Worm (Caenorhabditis elegans) whole organism, L4 larva: Measurements from ENCODE around the gene tmem-258.

ENCODE experiments used
- F26F4.8 ChIP-seq: fragments of 200-800 bp; sonication (Bioruptor generic); conservative IDR thresholded peaks from 2 replicates; pipeline ENCODE4 v1.3.6; 2022; ENCODE audit warnings: missing genetic modification characterization, missing compliant biosample characterization
- F44E2.7 ChIP-seq: fragments of 200-800 bp; sonication (Bioruptor generic); IDR thresholded peaks from 2 replicates; pipeline ENCODE4 v2.1.2; 2022; ENCODE audit warnings: missing genetic modification characterization, missing compliant biosample characterization
- F49E8.2 ChIP-seq: sonication (generic microtip); optimal IDR thresholded peaks from 2 replicates; lab custom pipeline; 2016; ENCODE audit warnings: missing compliant biosample characterization, mild to moderate bottlenecking, missing genetic modification characterization, borderline replicate concordance
- R02D3.7 ChIP-seq: fragments of 150-350 bp; sonication (generic microtip); optimal IDR thresholded peaks from 3 replicates; lab custom pipeline; 2014; ENCODE audit warnings: missing biosample characterization, missing genetic modification characterization
- T26A8.4 ChIP-seq: fragments of 200-800 bp; sonication (Bioruptor generic); IDR thresholded peaks from 2 replicates; pipeline ENCODE4 v1.3.6; 2022; ENCODE audit warnings: missing genetic modification characterization, missing compliant biosample characterization
- Y105C5A.15 ChIP-seq: fragments of 200-800 bp; sonication (Bioruptor generic); IDR thresholded peaks from 2 replicates; pipeline ENCODE4 v1.3.6; 2022; ENCODE audit warnings: missing genetic modification characterization, missing compliant biosample characterization
- Y5F2A.4 ChIP-seq: fragments of 200-800 bp; sonication (Bioruptor generic); optimal IDR thresholded peaks from 2 replicates; lab custom pipeline; 2018; ENCODE audit warnings: mild to moderate bottlenecking, missing genetic modification characterization, missing compliant biosample characterization
- Y75B8A.6 ChIP-seq: fragments of 200-800 bp; sonication (Bioruptor generic); IDR thresholded peaks from 2 replicates; pipeline ENCODE4 v1.3.6; 2022; ENCODE audit warnings: missing genetic modification reagents, missing genetic modification characterization, missing compliant biosample characterization
- ZK546.5 ChIP-seq, 2 experiments: sonication (generic microtip); optimal IDR thresholded peaks; 2 replicates each; lab custom pipeline; 2017; ENCODE audit warnings: missing biosample characterization in 2 of 2, missing genetic modification characterization in 2 of 2
- arid-1 ChIP-seq: fragments of 200-800 bp; sonication (Bioruptor generic); conservative IDR thresholded peaks from 2 replicates; pipeline ENCODE4 v1.3.6; 2022; ENCODE audit warnings: missing genetic modification reagents, missing genetic modification characterization, missing compliant biosample characterization
- attf-4 ChIP-seq: sonication (generic microtip); optimal IDR thresholded peaks from 3 replicates; lab custom pipeline; 2017; ENCODE audit warnings: missing biosample characterization, missing genetic modification characterization
- ceh-28 ChIP-seq: fragments of 150-350 bp; optimal IDR thresholded peaks from 2 replicates; lab custom pipeline; 2014; ENCODE audit warnings: missing biosample characterization, missing genetic modification reagents, missing genetic modification characterization
- ceh-44 ChIP-seq: fragments of 200-800 bp; sonication (Bioruptor generic); IDR thresholded peaks from 2 replicates; pipeline ENCODE4 v1.3.6; 2022; ENCODE audit warnings: missing genetic modification reagents, missing genetic modification characterization, missing compliant biosample characterization
- ceh-82 ChIP-seq: sonication (generic microtip); optimal IDR thresholded peaks from 2 replicates; lab custom pipeline; 2017; ENCODE audit warnings: missing biosample characterization, missing genetic modification characterization
- ces-1 ChIP-seq: fragments of 150-350 bp; sonication (generic microtip); optimal IDR thresholded peaks from 4 replicates; lab custom pipeline; 2014; ENCODE audit warnings: missing biosample characterization, missing genetic modification reagents, missing genetic modification characterization
- ctbp-1 ChIP-seq: fragments of 200-800 bp; sonication (Bioruptor generic); IDR thresholded peaks from 2 replicates; pipeline ENCODE4 v1.3.6; 2022; ENCODE audit warnings: missing genetic modification reagents, missing genetic modification characterization, missing compliant biosample characterization
- daf-19 ChIP-seq: fragments of 200-800 bp; sonication (Bioruptor generic); conservative IDR thresholded peaks from 2 replicates; pipeline ENCODE4 v1.3.6; 2022; ENCODE audit warnings: missing genetic modification characterization, missing compliant biosample characterization
- dmd-9 ChIP-seq: fragments of 200-800 bp; sonication (Bioruptor generic); IDR thresholded peaks from 2 replicates; pipeline ENCODE4 v1.3.6; 2022; ENCODE audit warnings: missing genetic modification reagents, missing genetic modification characterization, missing compliant biosample characterization
- duxl-1 ChIP-seq: sonication (generic microtip); optimal IDR thresholded peaks from 2 replicates; lab custom pipeline; 2016; ENCODE audit warnings: mild to moderate bottlenecking, missing genetic modification characterization, moderate library complexity, missing compliant biosample characterization; ENCODE audit not compliant: poor library complexity
- dve-1 ChIP-seq: sonication (generic microtip); optimal IDR thresholded peaks from 2 replicates; lab custom pipeline; 2017; ENCODE audit warnings: antibody characterized with exemption, mild to moderate bottlenecking, missing genetic modification characterization, missing compliant biosample characterization; ENCODE audit not compliant: insufficient read depth
- egl-27 ChIP-seq: sonication (generic microtip); optimal IDR thresholded peaks from 3 replicates; lab custom pipeline; 2017; ENCODE audit warnings: missing biosample characterization, missing genetic modification reagents, missing genetic modification characterization
- egl-43 ChIP-seq: fragments of 200-800 bp; sonication (Bioruptor generic); IDR thresholded peaks from 2 replicates; pipeline ENCODE4 v1.3.6; 2022; ENCODE audit warnings: missing genetic modification reagents, missing genetic modification characterization, missing compliant biosample characterization
- fkh-10 ChIP-seq: fragments of 150-350 bp; optimal IDR thresholded peaks from 2 replicates; lab custom pipeline; 2014; ENCODE audit warnings: missing biosample characterization, missing genetic modification reagents, missing genetic modification characterization
- gei-8 ChIP-seq: fragments of 200-800 bp; sonication (Bioruptor generic); optimal IDR thresholded peaks from 2 replicates; lab custom pipeline; 2018; ENCODE audit warnings: mild to moderate bottlenecking, missing genetic modification characterization, missing compliant biosample characterization
- hlh-30 ChIP-seq: sonication (generic microtip); optimal IDR thresholded peaks from 2 replicates; lab custom pipeline; 2017; ENCODE audit warnings: antibody characterized with exemption, mild to moderate bottlenecking, missing genetic modification characterization, missing compliant biosample characterization; ENCODE audit not compliant: insufficient read depth
- lim-7 ChIP-seq: fragments of 200-800 bp; sonication (Bioruptor generic); IDR thresholded peaks from 2 replicates; pipeline ENCODE4 v1.3.6; 2022; ENCODE audit warnings: missing genetic modification characterization, missing compliant biosample characterization
- lin-1 ChIP-seq: fragments of 200-800 bp; sonication (Bioruptor generic); IDR thresholded peaks from 2 replicates; pipeline ENCODE4 v1.3.6; 2022; ENCODE audit warnings: missing genetic modification reagents, missing genetic modification characterization, missing compliant biosample characterization
- lin-15B ChIP-seq: fragments of 150-350 bp; sonication (generic microtip); optimal IDR thresholded peaks from 3 replicates; lab custom pipeline; 2014; ENCODE audit warnings: missing biosample characterization, missing genetic modification characterization
- lin-29 ChIP-seq: fragments of 200-800 bp; sonication (Bioruptor generic); IDR thresholded peaks from 2 replicates; pipeline ENCODE4 v1.3.6; 2022; ENCODE audit warnings: missing genetic modification reagents, missing genetic modification characterization, missing compliant biosample characterization
- lin-39 ChIP-seq: fragments of 150-350 bp; optimal IDR thresholded peaks from 2 replicates; lab custom pipeline; 2014; ENCODE audit warnings: missing biosample characterization, missing genetic modification reagents, missing genetic modification characterization
- lir-3 ChIP-seq: sonication (generic microtip); optimal IDR thresholded peaks from 2 replicates; lab custom pipeline; 2016; ENCODE audit warnings: mild to moderate bottlenecking, missing genetic modification characterization, missing compliant biosample characterization
- madf-9 ChIP-seq: fragments of 200-800 bp; sonication (Bioruptor generic); conservative IDR thresholded peaks from 2 replicates; pipeline ENCODE4 v1.3.6; 2022; ENCODE audit warnings: missing genetic modification reagents, missing genetic modification characterization, missing compliant biosample characterization
- mdl-1 ChIP-seq, 2 experiments: fragments of 150-350 bp in 1 of 2; sonication (generic microtip) in 1 of 2; optimal IDR thresholded peaks; 2 replicates each; lab custom pipeline; 2014 to 2017; ENCODE audit warnings: missing biosample characterization in 2 of 2, missing genetic modification characterization in 2 of 2
- mep-1 ChIP-seq: fragments of 150-350 bp; sonication (generic microtip); optimal IDR thresholded peaks from 3 replicates; lab custom pipeline; 2014; ENCODE audit warnings: missing biosample characterization, missing genetic modification characterization
- nhr-10 ChIP-seq: fragments of 150-350 bp; optimal IDR thresholded peaks from 2 replicates; lab custom pipeline; 2014; ENCODE audit warnings: missing biosample characterization, missing genetic modification characterization
- nhr-102 ChIP-seq: sonication (generic microtip); optimal IDR thresholded peaks from 2 replicates; lab custom pipeline; 2016; ENCODE audit warnings: mild to moderate bottlenecking, missing genetic modification characterization, moderate library complexity, missing compliant biosample characterization
- nhr-11 ChIP-seq: fragments of 150-350 bp; optimal IDR thresholded peaks from 2 replicates; lab custom pipeline; 2014; ENCODE audit warnings: missing biosample characterization, missing genetic modification characterization
- nhr-111 ChIP-seq: fragments of 200-800 bp; sonication (Bioruptor generic); optimal IDR thresholded peaks from 2 replicates; lab custom pipeline; 2018; ENCODE audit warnings: mild to moderate bottlenecking, missing genetic modification characterization, missing compliant biosample characterization
- nhr-28 ChIP-seq: fragments of 150-350 bp; optimal IDR thresholded peaks from 2 replicates; lab custom pipeline; 2014; ENCODE audit warnings: missing biosample characterization, missing genetic modification characterization
- nhr-41 ChIP-seq: fragments of 200-800 bp; sonication (Bioruptor generic); IDR thresholded peaks from 2 replicates; pipeline ENCODE4 v1.3.6; 2022; ENCODE audit warnings: missing genetic modification reagents, missing genetic modification characterization, missing compliant biosample characterization
- nhr-6 ChIP-seq: fragments of 150-350 bp; optimal IDR thresholded peaks from 2 replicates; lab custom pipeline; 2014; ENCODE audit warnings: missing biosample characterization, missing genetic modification characterization
- nhr-76 ChIP-seq: fragments of 150-350 bp; optimal IDR thresholded peaks from 2 replicates; lab custom pipeline; 2014; ENCODE audit warnings: missing biosample characterization, missing genetic modification characterization
- php-3 ChIP-seq: fragments of 200-800 bp; sonication (Bioruptor generic); IDR thresholded peaks from 2 replicates; pipeline ENCODE4 v1.3.6; 2022; ENCODE audit warnings: missing genetic modification reagents, missing genetic modification characterization, missing compliant biosample characterization
- pqm-1 ChIP-seq: sonication (generic microtip); optimal IDR thresholded peaks from 2 replicates; lab custom pipeline; 2017; ENCODE audit warnings: missing biosample characterization, missing genetic modification characterization
- saeg-2 ChIP-seq: fragments of 200-800 bp; sonication (Bioruptor generic); IDR thresholded peaks from 2 replicates; pipeline ENCODE4 v1.3.6; 2022; ENCODE audit warnings: missing genetic modification reagents, missing genetic modification characterization, missing compliant biosample characterization
- sdz-12 ChIP-seq: fragments of 200-800 bp; sonication (Bioruptor generic); optimal IDR thresholded peaks from 2 replicates; lab custom pipeline; 2018; ENCODE audit warnings: mild to moderate bottlenecking, missing genetic modification characterization, missing compliant biosample characterization
- snpc-1.2 ChIP-seq: fragments of 200-800 bp; sonication (Bioruptor generic); IDR thresholded peaks from 2 replicates; pipeline ENCODE4 v1.3.6; 2022; ENCODE audit warnings: missing genetic modification reagents, missing genetic modification characterization, missing compliant biosample characterization
- tag-97 ChIP-seq: fragments of 200-800 bp; sonication (Bioruptor generic); IDR thresholded peaks from 2 replicates; pipeline ENCODE4 v1.3.6; 2022; ENCODE audit warnings: missing genetic modification characterization, missing compliant biosample characterization
- tra-1 ChIP-seq: fragments of 200-800 bp; sonication (Bioruptor generic); IDR thresholded peaks from 2 replicates; pipeline ENCODE4 v1.3.6; 2022; ENCODE audit warnings: missing genetic modification reagents, missing genetic modification characterization, missing compliant biosample characterization
- unc-62 ChIP-seq, 3 experiments: fragments of 150-350 bp in 1 of 3; sonication (generic microtip); optimal IDR thresholded peaks in 2 of 3; peaks in 1 of 3; 1 replicate in 1 of 3; 2 replicates in 2 of 3; lab custom pipeline; 2014 to 2017; ENCODE audit warnings: missing biosample characterization in 3 of 3, missing genetic modification characterization in 3 of 3, missing genetic modification reagents in 3 of 3, missing genotype in 1 of 3
- zfp-2 ChIP-seq: sonication (generic microtip); optimal IDR thresholded peaks from 2 replicates; lab custom pipeline; 2016; ENCODE audit warnings: mild to moderate bottlenecking, missing genetic modification characterization, missing compliant biosample characterization
- zfp-3 ChIP-seq: fragments of 200-800 bp; sonication (Bioruptor generic); conservative IDR thresholded peaks from 2 replicates; pipeline ENCODE4 v1.3.6; 2022; ENCODE audit warnings: missing genetic modification reagents, missing genetic modification characterization, missing compliant biosample characterization

The tmem-258 gene

DNA sequence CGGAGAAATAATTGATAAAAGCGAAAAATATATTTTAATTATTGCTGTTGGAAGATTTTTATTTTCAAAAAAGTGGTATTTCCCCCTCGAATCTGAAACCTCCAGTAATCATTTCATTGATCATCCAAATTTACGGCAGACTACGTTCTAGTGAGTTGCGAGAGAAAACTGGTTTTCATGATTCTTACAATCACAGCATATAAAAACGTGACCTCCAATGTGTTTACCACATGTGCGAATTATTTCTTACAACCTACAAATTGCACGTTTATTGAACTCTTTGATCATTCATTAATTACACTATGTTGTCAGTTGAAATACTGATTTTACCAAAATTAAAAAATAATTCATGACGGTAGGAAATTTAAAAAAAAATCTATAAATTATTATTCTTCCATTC lies 26.2 kb downstream of the tmem-258 start (continued):
- no peak for TF ChIP-seq snpc-1.2
- no peak for TF ChIP-seq T26A8.4 (GFP tag; lab: Robert Waterston, UW)
- no peak for TF ChIP-seq Y75B8A.6
- TF ChIP-seq egl-27 (tag; lab: Kevin White, UChicago), result no peak
- peak; percentile 40 for TF ChIP-seq mep-1 (tag; lab: Kevin White, UChicago)
- TF ChIP-seq ceh-28 (tag; lab: Kevin White, UChicago), result no peak
- no peak for TF ChIP-seq nhr-111
- TF ChIP-seq ceh-82 (tag; lab: Kevin White, UChicago), result no peak
- TF ChIP-seq attf-4 (tag; lab: Kevin White, UChicago), result no peak
- no peak for TF ChIP-seq Y105C5A.15 (GFP tag; lab: Robert Waterston, UW)
- TF ChIP-seq lin-1, result no peak
- TF ChIP-seq nhr-41 (GFP tag; lab: Robert Waterston, UW), result no peak
- peak in 1 of 2 experiments; percentile 84 for TF ChIP-seq unc-62 (GFP tag; optimal IDR thresholded peaks at IDR 0.05 in 1 of 2; lab: Kevin White, UChicago)
- no peak for TF ChIP-seq unc-62 (tag; optimal IDR thresholded peaks at IDR 0.05; lab: Kevin White, UChicago)
- no peak for TF ChIP-seq ctbp-1 (GFP tag; lab: Robert Waterston, UW)
- no peak for TF ChIP-seq F44E2.7 (GFP tag; lab: Robert Waterston, UW)
- TF ChIP-seq ceh-44 (GFP tag; lab: Robert Waterston, UW), result no peak
- no peak for TF ChIP-seq gei-8 (GFP tag; lab: Kevin White, UChicago)
- TF ChIP-seq nhr-28, result peak; percentile 95
- no peak for TF ChIP-seq Y5F2A.4 (GFP tag; lab: Kevin White, UChicago)
- no peak for TF ChIP-seq pqm-1 (tag; lab: Kevin White, UChicago)
- TF ChIP-seq duxl-1 (tag; lab: Kevin White, UChicago), result no peak
- TF ChIP-seq nhr-76 (tag; lab: Kevin White, UChicago), result no peak
- TF ChIP-seq zfp-2 (tag; lab: Kevin White, UChicago), result no peak
- TF ChIP-seq nhr-102 (tag; lab: Kevin White, UChicago), result peak; percentile 58
- no peak for TF ChIP-seq zfp-3
- no peak for TF ChIP-seq nhr-11 (tag; lab: Kevin White, UChicago)
- TF ChIP-seq nhr-10 (tag; lab: Kevin White, UChicago), result no peak
- no peak for TF ChIP-seq lin-15B
- no peak for TF ChIP-seq lir-3 (tag; lab: Kevin White, UChicago)
- no peak for TF ChIP-seq lim-7 (GFP tag; lab: Robert Waterston, UW)
- no peak for TF ChIP-seq nhr-6 (tag; lab: Kevin White, UChicago)
- TF ChIP-seq hlh-30, result peak; percentile 80
- TF ChIP-seq madf-9 (GFP tag; lab: Robert Waterston, UW), result no peak
- no peak for TF ChIP-seq ZK546.5 (tag; optimal IDR thresholded peaks at IDR 0.05; lab: Kevin White, UChicago)
- no peak for TF ChIP-seq dmd-9
- TF ChIP-seq F26F4.8 (GFP tag; lab: Robert Waterston, UW), result no peak
- no peak for TF ChIP-seq tra-1 (GFP tag; lab: Robert Waterston, UW)
- no peak for TF ChIP-seq php-3 (GFP tag; lab: Robert Waterston, UW)
- TF ChIP-seq arid-1 (GFP tag; lab: Robert Waterston, UW), result no peak
- TF ChIP-seq F49E8.2 (tag; lab: Kevin White, UChicago), result no peak
- peak; percentile 43 for TF ChIP-seq dve-1
- no peak for TF ChIP-seq egl-43 (GFP tag; lab: Robert Waterston, UW)
- TF ChIP-seq sdz-12 (GFP tag; lab: Kevin White, UChicago), result no peak
- TF ChIP-seq lin-39, result no peak
- TF ChIP-seq lin-29 (GFP tag; lab: Robert Waterston, UW), result no peak
- no peak for TF ChIP-seq ces-1 (GFP tag; lab: Kevin White, UChicago)
- peak in 1 of 2 experiments; percentile 80 for TF ChIP-seq mdl-1 (tag; optimal IDR thresholded peaks at IDR 0.05; lab: Kevin White, UChicago)
- TF ChIP-seq fkh-10 (GFP tag; lab: Kevin White, UChicago), result no peak
- TF ChIP-seq daf-19 (GFP tag; lab: Robert Waterston, UW), result no peak
- TF ChIP-seq saeg-2 (GFP tag; lab: Robert Waterston, UW), result no peak
- TF ChIP-seq tag-97 (GFP tag; lab: Robert Waterston, UW), result no peak
- no peak for TF ChIP-seq R02D3.7
